Worm (Caenorhabditis elegans) whole organism, late embryonic: ENCODE results near the gene F41E7.6.

Experiments
- T23F11.4 ChIP-seq: fragments of 200-800 bp; sonication (Bioruptor generic); optimal IDR thresholded peaks from 2 replicates; lab custom pipeline; 2018; ENCODE audit warnings: mild to moderate bottlenecking, missing genetic modification characterization, missing compliant biosample characterization
- elt-2 ChIP-seq: sonication (generic microtip); optimal IDR thresholded peaks from 2 replicates; lab custom pipeline; 2016; ENCODE audit warnings: missing genetic modification reagents, missing genetic modification characterization, missing compliant biosample characterization
- hlh-30 ChIP-seq: sonication (generic microtip); optimal IDR thresholded peaks from 2 replicates; lab custom pipeline; 2017; ENCODE audit warnings: antibody characterized with exemption, missing genetic modification characterization, missing compliant biosample characterization; ENCODE audit not compliant: insufficient read depth
- madf-2 ChIP-seq: sonication (generic microtip); optimal IDR thresholded peaks from 2 replicates; lab custom pipeline; 2017; ENCODE audit warnings: missing genetic modification characterization, missing compliant biosample characterization
- nhr-232 ChIP-seq: sonication (generic microtip); optimal IDR thresholded peaks from 2 replicates; lab custom pipeline; 2016; ENCODE audit warnings: missing genetic modification characterization, missing compliant biosample characterization
- sox-4 ChIP-seq: sonication (generic microtip); optimal IDR thresholded peaks from 2 replicates; lab custom pipeline; 2017; ENCODE audit warnings: mild to moderate bottlenecking, missing genetic modification characterization, inconsistent platforms, missing compliant biosample characterization

DNA sequence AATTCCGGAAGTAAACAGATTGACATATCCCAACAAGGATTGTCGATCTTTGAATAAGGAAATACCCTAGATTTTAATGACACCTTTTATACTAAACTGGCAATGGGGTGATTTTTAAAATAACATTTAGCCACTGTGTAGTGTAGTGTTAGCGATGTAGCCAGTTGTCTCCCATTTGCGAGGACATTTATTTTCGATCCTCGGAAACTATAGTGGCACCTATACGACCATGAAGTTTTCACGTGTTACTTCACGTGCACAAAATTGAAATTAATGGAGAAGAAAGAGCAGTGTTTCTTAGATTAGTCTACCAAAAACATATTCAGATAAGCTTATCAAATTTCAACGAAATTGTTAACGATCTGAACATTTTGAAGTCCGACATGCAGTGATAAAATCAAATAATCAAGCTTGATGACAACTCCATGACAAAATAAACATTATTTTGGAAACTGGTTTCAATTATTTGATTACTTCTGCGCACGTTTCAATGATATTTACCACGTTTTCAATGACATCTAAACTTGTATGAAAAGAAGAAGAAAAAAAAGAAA, 23.1 kb upstream of the F41E7.6 start, which contains the start of gene R07E3.4:
- no peak for TF ChIP-seq T23F11.4 (GFP tag; lab: Kevin White, UChicago)
- TF ChIP-seq hlh-30, result no peak
- TF ChIP-seq elt-2 (tag; lab: Kevin White, UChicago), result no peak
- TF ChIP-seq madf-2 (tag; lab: Kevin White, UChicago), result no peak
- TF ChIP-seq nhr-232 (tag; lab: Kevin White, UChicago), result no peak
- no peak for TF ChIP-seq sox-4 (tag; lab: Kevin White, UChicago)
